Fruit fly (Drosophila melanogaster): Measurements from ENCODE around the gene Acbp5.

The Acbp5 gene

DNA sequence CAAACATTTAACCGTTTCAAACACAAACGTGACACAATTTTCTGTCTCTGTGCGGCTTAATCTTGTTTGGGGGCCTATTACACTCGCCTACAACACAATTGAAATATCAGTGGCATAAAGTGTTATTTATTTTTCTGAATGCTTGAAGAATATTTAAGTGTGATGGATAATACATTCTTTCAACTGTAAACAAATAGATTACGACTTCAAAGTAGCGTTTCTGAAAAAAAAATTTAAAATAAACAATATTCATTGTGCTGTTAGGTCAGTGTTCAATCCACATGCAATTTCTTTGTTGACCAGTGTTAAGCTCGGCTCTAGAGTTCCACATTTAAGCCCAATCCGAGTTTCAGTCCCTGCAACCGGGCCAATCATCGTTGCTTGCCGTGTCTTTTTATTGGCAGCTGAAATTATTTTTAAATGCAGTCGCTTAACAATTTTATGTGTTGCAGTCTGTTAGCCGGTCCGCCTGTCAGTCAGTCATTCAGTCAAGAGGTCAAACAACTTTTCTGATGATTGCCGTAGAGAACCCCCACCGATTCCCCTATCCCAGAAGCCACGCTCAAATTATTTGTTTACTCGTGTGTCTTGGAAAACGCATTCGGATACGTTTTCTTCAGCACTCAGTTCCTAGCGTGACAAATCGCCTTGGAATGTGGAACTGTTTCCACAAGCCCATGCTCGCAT, 15.2 kb downstream of the Acbp5 start (continued):
- TF ChIP-seq gro (GFP tag; optimal IDR thresholded peaks at IDR 0.05): no peak
- no peak for TF ChIP-seq Antp (GFP tag; optimal IDR thresholded peaks at IDR 0.05)
- peak; percentile 74 for TF ChIP-seq Sox100B (GFP tag; optimal IDR thresholded peaks at IDR 0.05)
- no peak for TF ChIP-seq mirr (GFP tag; optimal IDR thresholded peaks at IDR 0.05)
- TF ChIP-seq lmd (GFP tag; IDR thresholded peaks at IDR 0.05): peak; percentile 68
- no peak for TF ChIP-seq vnd (GFP tag; IDR thresholded peaks at IDR 0.05; ENCODE audit: partially characterized antibody)
- peak; percentile 22 for TF ChIP-seq CG9609 (GFP tag; optimal IDR thresholded peaks at IDR 0.05)
- no peak for TF ChIP-seq Elba2 (GFP tag; optimal IDR thresholded peaks at IDR 0.05)
- no peak for TF ChIP-seq CG12744 (GFP tag; optimal IDR thresholded peaks at IDR 0.05)
- 0 out of 3 replicates have a peak, but pooled peaks have one; percentile 33 for TF ChIP-seq gce (GFP tag; IDR thresholded peaks at IDR 0.05)
- TF ChIP-seq Fer3 (tag; optimal IDR thresholded peaks at IDR 0.05): peak; percentile 55
- TF ChIP-seq tin (GFP tag; optimal IDR thresholded peaks at IDR 0.05): peak; percentile 55
- TF ChIP-seq Dad (GFP tag; optimal IDR thresholded peaks at IDR 0.05): peak; percentile 5
- peak; percentile 82 for TF ChIP-seq CG8388 (GFP tag; optimal IDR thresholded peaks at IDR 0.05)
- no peak for TF ChIP-seq CG11560 (tag; IDR thresholded peaks at IDR 0.05)
- TF ChIP-seq dati (GFP tag; IDR thresholded peaks at IDR 0.05): no peak
- peak; percentile 85 for TF ChIP-seq CG13424 (tag; optimal IDR thresholded peaks at IDR 0.05)
- TF ChIP-seq H15 (GFP tag; IDR thresholded peaks at IDR 0.05): 0 out of 3 replicates have a peak, but pooled peaks have one; percentile 54
- no peak for TF ChIP-seq pros (GFP tag; optimal IDR thresholded peaks at IDR 0.05)
- TF ChIP-seq z (GFP tag; IDR thresholded peaks at IDR 0.05): no peak
- TF ChIP-seq Fer1 (GFP tag; optimal IDR thresholded peaks at IDR 0.05): no peak
- TF ChIP-seq run (tag; optimal IDR thresholded peaks at IDR 0.05): peak; percentile 57
- peak; percentile 53; the same call in 2 of the 3 replicates for TF ChIP-seq Mrtf (GFP tag; IDR thresholded peaks at IDR 0.05)
- peak; percentile 75 for TF ChIP-seq CG7556 (GFP tag; optimal IDR thresholded peaks at IDR 0.05)
- TF ChIP-seq CG7963 (GFP tag; IDR thresholded peaks at IDR 0.05; ENCODE audit: partially characterized antibody): no peak
- TF ChIP-seq ken (GFP tag; IDR thresholded peaks at IDR 0.05): peak; percentile 22; the same call in 1 of the 3 replicates
- peak; percentile 50; the same call in 1 of the 2 replicates for TF ChIP-seq sob (GFP tag; IDR thresholded peaks at IDR 0.05)
- peak; percentile 53 for TF ChIP-seq Atf-2 (GFP tag; optimal IDR thresholded peaks at IDR 0.05)
- peak; percentile 68 for TF ChIP-seq CG32767 (GFP tag; IDR thresholded peaks at IDR 0.05)
- peak; percentile 88 for TF ChIP-seq Xrp1 (GFP tag; IDR thresholded peaks at IDR 0.05)
- peak; percentile 62 for TF ChIP-seq CrebB (tag; optimal IDR thresholded peaks at IDR 0.05)
- no peak for TF ChIP-seq Neu2 (GFP tag; optimal IDR thresholded peaks at IDR 0.05; ENCODE audit: borderline replicate concordance)
- peak; percentile 48; the same call in 1 of the 2 replicates for TF ChIP-seq CG4730 (GFP tag; IDR thresholded peaks at IDR 0.05)
- TF ChIP-seq ash1 (GFP tag; optimal IDR thresholded peaks at IDR 0.05): no peak
- TF ChIP-seq zen (tag; optimal IDR thresholded peaks at IDR 0.05): no peak
- TF ChIP-seq CG17612 (GFP tag; IDR thresholded peaks at IDR 0.05): no peak; the same call in 1 of the 2 replicates
- no peak for TF ChIP-seq CG33213 (GFP tag; optimal IDR thresholded peaks at IDR 0.05)
- no peak for TF ChIP-seq Trl (optimal IDR thresholded peaks at IDR 0.05)
- TF ChIP-seq Trl (GFP tag; optimal IDR thresholded peaks at IDR 0.05): peak; percentile 7
- no peak for TF ChIP-seq pan (optimal IDR thresholded peaks at IDR 0.05)
- TF ChIP-seq pan (GFP tag; optimal IDR thresholded peaks at IDR 0.05 in 1 of 2, IDR thresholded peaks at IDR 0.05 in 1 of 2): peak in 1 of 2 experiments; percentile 86
- TF ChIP-seq ems (GFP tag; optimal IDR thresholded peaks at IDR 0.05): no peak
- TF ChIP-seq ssp (GFP tag; IDR thresholded peaks at IDR 0.05): peak; percentile 47
- peak; percentile 82; the same call in 2 of the 3 replicates for TF ChIP-seq so (GFP tag; IDR thresholded peaks at IDR 0.05)
- TF ChIP-seq CG18764 (GFP tag; optimal IDR thresholded peaks at IDR 0.05): peak; percentile 48
- peak; percentile 76 for TF ChIP-seq CG1529 (GFP tag; optimal IDR thresholded peaks at IDR 0.05)
- TF ChIP-seq h (optimal IDR thresholded peaks at IDR 0.05): no peak
- TF ChIP-seq Hr3 (GFP tag; optimal IDR thresholded peaks at IDR 0.05): peak; percentile 40
- no peak for TF ChIP-seq cas (GFP tag; IDR thresholded peaks at IDR 0.05)
- peak; percentile 23; the same call in 1 of the 2 replicates for TF ChIP-seq bowl (GFP tag; IDR thresholded peaks at IDR 0.05)
- TF ChIP-seq BEAF-32 (GFP tag; optimal IDR thresholded peaks at IDR 0.05): no peak

Data from whole organism, embryonic.